Fruit fly (Drosophila melanogaster): ENCODE results near the gene IntS11.

- TF ChIP-seq CG8478 (optimal IDR thresholded peaks at IDR 0.05) (no peak), CTCF (optimal IDR thresholded peaks at IDR 0.05) (no peak)
These were observed 20.3 kb downstream of the IntS11 start, which contains the start of gene kay for dm6 chr3R:29765267-29766095.
